Fruit fly (Drosophila melanogaster) whole organism, prepupa: ENCODE data around the gene CG10405.

Source experiments
- CG10631 ChIP-seq: fragments of 200-800 bp; sonication (Bioruptor generic); optimal IDR thresholded peaks from 2 replicates; lab custom pipeline; 2016; ENCODE audit warnings: missing biosample characterization, missing genetic modification characterization
- CG11762 ChIP-seq: fragments of 200-800 bp; sonication (Bioruptor generic); optimal IDR thresholded peaks from 3 replicates; lab custom pipeline; 2016; ENCODE audit warnings: missing biosample characterization, missing genetic modification characterization; ENCODE audit not compliant: insufficient read depth
- CG11902 ChIP-seq: fragments of 200-800 bp; sonication (Bioruptor generic); optimal IDR thresholded peaks from 3 replicates; lab custom pipeline; 2016; ENCODE audit warnings: missing biosample characterization, missing genetic modification characterization
- CG15336 ChIP-seq: fragments of 200-800 bp; sonication (Bioruptor generic); IDR thresholded peaks from 2 replicates; pipeline ENCODE4 v1.3.6; 2022; ENCODE audit warnings: missing biosample characterization, missing genetic modification characterization
- CG1621 ChIP-seq: fragments of 200-800 bp; sonication (Bioruptor generic); optimal IDR thresholded peaks from 3 replicates; lab custom pipeline; 2018; ENCODE audit warnings: missing biosample characterization, mild to moderate bottlenecking, missing genetic modification characterization
- CG16779 ChIP-seq: fragments of 200-800 bp; sonication (Bioruptor generic); optimal IDR thresholded peaks from 3 replicates; lab custom pipeline; 2017; ENCODE audit warnings: missing biosample characterization, mild to moderate bottlenecking, missing genetic modification characterization
- CG31627 ChIP-seq: fragments of 200-800 bp; sonication (Bioruptor generic); optimal IDR thresholded peaks from 3 replicates; lab custom pipeline; 2016; ENCODE audit warnings: missing biosample characterization, missing genetic modification characterization
- CG32006 ChIP-seq: fragments of 200-800 bp; sonication (Bioruptor generic); optimal IDR thresholded peaks from 3 replicates; lab custom pipeline; 2017; ENCODE audit warnings: missing biosample characterization, mild to moderate bottlenecking, missing genetic modification characterization
- CG3919 ChIP-seq: fragments of 200-800 bp; sonication (Bioruptor generic); optimal IDR thresholded peaks from 3 replicates; lab custom pipeline; 2016; ENCODE audit warnings: missing biosample characterization, missing genetic modification characterization
- CG6163 ChIP-seq: fragments of 200-800 bp; sonication (Bioruptor generic); IDR thresholded peaks from 3 replicates; pipeline ENCODE4 v1.3.6; 2022; ENCODE audit warnings: missing biosample characterization, missing genetic modification characterization
- CG6276 ChIP-seq: fragments of 200-800 bp; sonication (Bioruptor generic); optimal IDR thresholded peaks from 2 replicates; lab custom pipeline; 2017; ENCODE audit warnings: missing biosample characterization, mild to moderate bottlenecking, missing genetic modification characterization
- CG6792 ChIP-seq: fragments of 200-800 bp; sonication (Bioruptor generic); optimal IDR thresholded peaks from 3 replicates; lab custom pipeline; 2016; ENCODE audit warnings: missing biosample characterization, missing genetic modification characterization
- CG6808 ChIP-seq: fragments of 200-800 bp; sonication (Bioruptor generic); optimal IDR thresholded peaks from 3 replicates; lab custom pipeline; 2017; ENCODE audit warnings: missing biosample characterization, missing genetic modification characterization, mild to moderate bottlenecking, moderate library complexity, missing genetic modification reagents
- CG6854 ChIP-seq: fragments of 200-800 bp; sonication (Bioruptor generic); optimal IDR thresholded peaks from 2 replicates; lab custom pipeline; 2017; ENCODE audit warnings: missing biosample characterization, mild to moderate bottlenecking, missing genetic modification characterization
- CG7368 ChIP-seq: fragments of 200-800 bp; sonication (Bioruptor generic); optimal IDR thresholded peaks from 3 replicates; lab custom pipeline; 2016; ENCODE audit warnings: missing biosample characterization, missing genetic modification characterization
- CG8319 ChIP-seq: fragments of 200-800 bp; sonication (Bioruptor generic); optimal IDR thresholded peaks from 3 replicates; lab custom pipeline; 2016; ENCODE audit warnings: missing biosample characterization, missing genetic modification characterization
- CG8632 ChIP-seq: fragments of 200-800 bp; sonication (Bioruptor generic); optimal IDR thresholded peaks from 3 replicates; lab custom pipeline; 2016; ENCODE audit warnings: missing biosample characterization, missing genetic modification characterization
- Eip93F ChIP-seq: fragments of 200-800 bp; sonication (Bioruptor generic); optimal IDR thresholded peaks from 2 replicates; lab custom pipeline; 2016; ENCODE audit warnings: missing biosample characterization, mild to moderate bottlenecking, missing genetic modification characterization
- Ets21C ChIP-seq: fragments of 200-800 bp; sonication (Bioruptor generic); optimal IDR thresholded peaks from 3 replicates; lab custom pipeline; 2016; ENCODE audit warnings: missing biosample characterization, missing genetic modification characterization
- Ets96B ChIP-seq: fragments of 200-800 bp; optimal IDR thresholded peaks from 2 replicates; lab custom pipeline; 2019; ENCODE audit warnings: missing biosample characterization, mild to moderate bottlenecking, missing genetic modification characterization, moderate library complexity
- Gug ChIP-seq: fragments of 200-800 bp; sonication (Bioruptor generic); IDR thresholded peaks from 2 replicates; pipeline ENCODE4 v1.3.6; 2022; ENCODE audit warnings: missing biosample characterization, missing genetic modification characterization
- Lpt ChIP-seq: fragments of 200-800 bp; sonication (Bioruptor generic); optimal IDR thresholded peaks from 3 replicates; lab custom pipeline; 2016; ENCODE audit warnings: missing biosample characterization, missing genetic modification characterization
- Met ChIP-seq: fragments of 200-800 bp; sonication (Bioruptor generic); optimal IDR thresholded peaks from 3 replicates; lab custom pipeline; 2016; ENCODE audit warnings: missing biosample characterization, missing genetic modification characterization
- OdsH ChIP-seq: fragments of 200-800 bp; sonication (Bioruptor generic); optimal IDR thresholded peaks from 3 replicates; lab custom pipeline; 2016; ENCODE audit warnings: missing biosample characterization, missing genetic modification characterization
- Smox ChIP-seq: fragments of 200-800 bp; sonication (Bioruptor generic); optimal IDR thresholded peaks from 3 replicates; lab custom pipeline; 2016; ENCODE audit warnings: missing biosample characterization, missing genetic modification characterization
- Sox14 ChIP-seq: fragments of 200-800 bp; sonication (Bioruptor generic); optimal IDR thresholded peaks from 3 replicates; lab custom pipeline; 2016; ENCODE audit warnings: missing biosample characterization, missing genetic modification characterization
- Sox15 ChIP-seq: fragments of 200-800 bp; sonication (Bioruptor generic); optimal IDR thresholded peaks from 3 replicates; lab custom pipeline; 2016; ENCODE audit warnings: missing biosample characterization, missing genetic modification characterization
- achi ChIP-seq: fragments of 200-800 bp; sonication (Bioruptor generic); optimal IDR thresholded peaks from 3 replicates; lab custom pipeline; 2016; ENCODE audit warnings: missing biosample characterization, missing genetic modification characterization
- acj6 ChIP-seq: fragments of 200-800 bp; sonication (Bioruptor generic); optimal IDR thresholded peaks from 3 replicates; lab custom pipeline; 2016; ENCODE audit warnings: missing biosample characterization, missing genetic modification characterization
- eg ChIP-seq: fragments of 200-800 bp; sonication (Bioruptor generic); IDR thresholded peaks from 3 replicates; pipeline ENCODE4 v1.3.6; 2022; ENCODE audit warnings: missing biosample characterization, missing genetic modification characterization
- esn ChIP-seq: fragments of 200-800 bp; sonication (Bioruptor generic); optimal IDR thresholded peaks from 2 replicates; lab custom pipeline; 2016; ENCODE audit warnings: missing biosample characterization, mild to moderate bottlenecking, missing genetic modification characterization, moderate library complexity
- fd59A ChIP-seq: fragments of 200-800 bp; sonication (Bioruptor generic); optimal IDR thresholded peaks from 2 replicates; lab custom pipeline; 2017; ENCODE audit warnings: missing biosample characterization, mild to moderate bottlenecking, missing genetic modification characterization, missing genetic modification reagents
- fkh ChIP-seq: fragments of 200-800 bp; sonication (Bioruptor generic); optimal IDR thresholded peaks from 3 replicates; lab custom pipeline; 2017; ENCODE audit warnings: missing biosample characterization, mild to moderate bottlenecking, missing genetic modification characterization, moderate library complexity
- lz ChIP-seq: fragments of 200-800 bp; sonication (Bioruptor generic); optimal IDR thresholded peaks from 3 replicates; lab custom pipeline; 2016; ENCODE audit warnings: missing biosample characterization, missing genetic modification characterization
- pdm3 ChIP-seq: fragments of 200-800 bp; sonication (Bioruptor generic); optimal IDR thresholded peaks from 3 replicates; lab custom pipeline; 2016; ENCODE audit warnings: missing biosample characterization, missing genetic modification characterization
- salr ChIP-seq, 2 experiments: fragments of 200-800 bp; sonication (Bioruptor generic); optimal IDR thresholded peaks; 3 replicates each; lab custom pipeline; 2016 to 2018; ENCODE audit warnings: missing biosample characterization in 2 of 2, missing genetic modification characterization in 2 of 2, mild to moderate bottlenecking in 1 of 2
- spab ChIP-seq: fragments of 200-800 bp; sonication (Bioruptor generic); optimal IDR thresholded peaks from 2 replicates; lab custom pipeline; 2017; ENCODE audit warnings: missing biosample characterization, mild to moderate bottlenecking, missing genetic modification characterization, missing genetic modification reagents
- ss ChIP-seq, 2 experiments: fragments of 200-800 bp; sonication (Bioruptor generic); optimal IDR thresholded peaks; 2 replicates in 1 of 2; 3 replicates in 1 of 2; lab custom pipeline; 2017 to 2018; ENCODE audit warnings: mild to moderate bottlenecking in 2 of 2, missing biosample characterization in 2 of 2, missing genetic modification characterization in 2 of 2, moderate library complexity in 1 of 2
- svp ChIP-seq: fragments of 200-800 bp; sonication (Bioruptor generic); peaks from one replicate; lab custom pipeline; 2016; ENCODE audit warnings: missing biosample characterization, missing genetic modification characterization
- topi ChIP-seq: fragments of 200-800 bp; sonication (Bioruptor generic); optimal IDR thresholded peaks from 3 replicates; lab custom pipeline; 2016; ENCODE audit warnings: missing biosample characterization, missing genetic modification characterization
- vri ChIP-seq: fragments of 200-800 bp; sonication (Bioruptor generic); optimal IDR thresholded peaks from 3 replicates; lab custom pipeline; 2016; ENCODE audit warnings: missing biosample characterization, mild to moderate bottlenecking, missing genetic modification characterization

CG10405 gene

DNA sequence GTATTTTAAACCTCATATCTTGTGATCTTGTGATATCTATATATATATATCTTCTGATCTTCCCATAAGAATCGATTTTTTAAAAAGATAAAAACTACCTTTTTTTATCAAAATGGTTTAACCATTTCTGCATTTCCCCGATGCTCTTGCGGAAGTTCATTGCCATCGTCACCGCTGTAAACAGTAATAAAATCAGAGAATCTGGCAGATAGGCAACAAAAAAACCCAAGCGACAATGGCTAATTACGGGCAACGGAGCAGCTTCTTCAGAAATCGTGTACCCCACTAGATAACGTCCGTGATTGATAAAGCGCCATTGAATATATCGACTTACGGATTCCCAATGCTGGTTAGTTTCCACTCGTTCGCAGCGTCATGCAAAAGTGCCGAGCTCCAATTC is at the start of gene CG10405:
TSS of gene CG10405 (plus strand) at position 301 of the 400 bp plus-strand sequence.
- no peak for TF ChIP-seq Ets21C (GFP tag; lab: Kevin White, UChicago)
- TF ChIP-seq CG7368, result no peak
- no peak for TF ChIP-seq Gug (GFP tag; lab: Robert Waterston, UW)
- no peak for TF ChIP-seq topi (GFP tag; lab: Kevin White, UChicago)
- TF ChIP-seq Sox15 (GFP tag; lab: Kevin White, UChicago), result no peak
- no peak for TF ChIP-seq Ets96B
- TF ChIP-seq CG32006 (GFP tag; lab: Kevin White, UChicago), result no peak
- TF ChIP-seq spab (GFP tag; lab: Kevin White, UChicago), result no peak
- TF ChIP-seq lz, result no peak
- TF ChIP-seq CG6276 (GFP tag; lab: Kevin White, UChicago), result no peak
- no peak for TF ChIP-seq achi (GFP tag; lab: Kevin White, UChicago)
- TF ChIP-seq CG6163 (GFP tag; lab: Robert Waterston, UW), result no peak
- TF ChIP-seq CG1621 (tag; lab: Kevin White, UChicago), result no peak
- TF ChIP-seq CG10631, result no peak
- no peak for TF ChIP-seq CG8632
- no peak for TF ChIP-seq CG6792 (GFP tag; lab: Kevin White, UChicago)

DNA sequence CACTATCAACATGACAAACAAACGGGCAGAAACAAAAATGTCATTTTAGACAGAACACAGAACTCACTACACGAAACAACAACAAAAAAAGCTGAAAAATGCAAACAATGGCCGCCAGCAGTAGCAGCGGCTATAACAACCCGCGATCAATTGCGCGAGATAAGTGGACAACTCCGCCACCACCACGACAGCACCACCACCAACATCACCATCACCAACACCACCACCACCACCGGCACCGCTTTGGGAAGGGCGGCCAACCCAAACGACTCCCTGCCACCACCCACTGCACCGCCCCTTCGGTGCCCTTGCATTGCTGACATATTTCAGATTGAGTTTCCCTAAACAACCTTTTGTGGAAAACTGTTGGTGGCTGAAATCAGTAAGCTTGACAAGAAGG is 47.7 kb upstream of the CG10405 start:
- TF ChIP-seq Sox14 (no peak), lz (no peak), CG6792 (GFP tag; lab: Kevin White, UChicago) (no peak), Eip93F (GFP tag; lab: Kevin White, UChicago) (no peak), ss (GFP tag; optimal IDR thresholded peaks at IDR 0.05; lab: Kevin White, UChicago) (no peak), OdsH (GFP tag; lab: Kevin White, UChicago) (no peak), eg (no peak), vri (GFP tag; lab: Kevin White, UChicago) (no peak), svp (GFP tag; lab: Kevin White, UChicago) (no peak), fd59A (GFP tag; lab: Kevin White, UChicago) (no peak), CG16779 (tag; lab: Kevin White, UChicago) (no peak), CG6276 (GFP tag; lab: Kevin White, UChicago) (no peak), acj6 (GFP tag; lab: Kevin White, UChicago) (no peak), achi (GFP tag; lab: Kevin White, UChicago) (no peak), CG11902 (no peak), spab (GFP tag; lab: Kevin White, UChicago) (no peak), pdm3 (GFP tag; lab: Kevin White, UChicago) (no peak), CG15336 (GFP tag; lab: Robert Waterston, UW) (no peak), CG6854 (GFP tag; lab: Kevin White, UChicago) (no peak), CG7368 (no peak)

DNA sequence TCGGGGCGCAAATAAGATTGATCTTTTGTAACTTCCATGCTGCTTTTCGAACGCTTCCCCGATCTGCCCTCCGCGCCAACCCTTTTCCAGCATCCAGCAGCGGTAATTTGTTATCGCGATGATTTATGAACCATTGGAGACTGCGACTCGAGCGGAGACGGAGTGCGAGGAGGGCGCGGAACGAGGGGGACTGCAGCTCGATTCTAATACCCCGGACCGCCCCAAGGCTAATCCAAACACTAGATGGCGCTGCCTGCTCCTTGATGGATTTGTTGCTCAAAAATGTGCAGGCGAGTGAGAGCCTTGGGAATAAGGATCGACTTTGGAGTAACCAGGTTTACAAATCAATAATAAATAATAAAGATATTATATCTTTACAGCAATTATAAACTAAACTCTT is 45.9 kb upstream of the CG10405 start:
- TF ChIP-seq CG6163 (GFP tag; lab: Robert Waterston, UW) (no peak), Sox14 (no peak), CG3919 (GFP tag; lab: Kevin White, UChicago) (no peak), CG11762 (GFP tag; lab: Kevin White, UChicago) (no peak), fd59A (GFP tag; lab: Kevin White, UChicago) (no peak)

DNA sequence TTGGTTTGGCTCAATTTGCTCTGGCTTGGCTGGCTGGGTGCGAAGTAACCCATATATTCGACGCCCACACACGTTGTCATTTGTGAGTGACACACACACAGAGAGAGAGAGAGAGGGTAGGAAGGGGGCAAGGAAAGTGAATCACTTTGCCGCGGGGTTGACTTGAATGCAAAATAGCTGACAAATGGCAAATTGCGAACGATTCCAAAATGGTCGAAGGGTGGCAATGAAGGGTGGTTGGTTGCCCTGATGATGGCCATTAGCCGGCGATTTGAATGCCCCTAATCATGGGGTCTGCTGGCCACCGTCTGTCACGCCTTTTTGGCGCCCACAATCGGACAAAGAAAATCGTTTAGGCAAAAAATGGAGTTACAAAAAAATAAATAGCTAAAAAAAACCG is 43.6 kb upstream of the CG10405 start:
- no peak for TF ChIP-seq CG1621 (tag; lab: Kevin White, UChicago)
- no peak for TF ChIP-seq Lpt (GFP tag; lab: Kevin White, UChicago)
- TF ChIP-seq CG32006 (GFP tag; lab: Kevin White, UChicago), result no peak
- TF ChIP-seq CG8319, result no peak
- TF ChIP-seq Gug (GFP tag; lab: Robert Waterston, UW), result no peak

DNA sequence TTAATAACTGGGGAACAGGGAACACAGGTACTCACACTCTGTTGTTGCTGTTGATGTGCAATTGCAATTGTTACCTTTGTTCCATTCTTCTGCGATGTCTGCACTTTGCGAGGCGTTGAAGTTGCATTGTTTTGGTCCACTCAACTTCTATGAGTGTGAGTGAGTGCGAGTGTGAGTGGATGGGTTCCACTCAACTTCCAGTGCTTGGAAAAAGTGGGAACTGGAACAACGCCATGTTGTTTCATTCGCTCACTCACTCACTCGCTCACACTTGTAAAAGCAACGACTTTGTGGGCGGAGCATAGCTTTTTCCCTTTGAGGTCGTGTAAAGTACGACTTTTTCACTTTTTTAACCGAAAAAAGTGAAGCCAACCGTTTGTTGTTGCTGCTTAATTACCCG is 40.6 kb upstream of the CG10405 start:
- TF ChIP-seq fkh (GFP tag; lab: Kevin White, UChicago), result no peak
- TF ChIP-seq CG3919 (GFP tag; lab: Kevin White, UChicago), result no peak
- no peak for TF ChIP-seq Gug (GFP tag; lab: Robert Waterston, UW)
- no peak for TF ChIP-seq salr (GFP tag; optimal IDR thresholded peaks at IDR 0.05; lab: Kevin White, UChicago)
- TF ChIP-seq CG31627 (GFP tag; lab: Kevin White, UChicago), result no peak
- TF ChIP-seq vri (GFP tag; lab: Kevin White, UChicago), result no peak
- no peak for TF ChIP-seq CG6808 (GFP tag; lab: Kevin White, UChicago)
- TF ChIP-seq esn (GFP tag; lab: Kevin White, UChicago), result no peak
- no peak for TF ChIP-seq achi (GFP tag; lab: Kevin White, UChicago)
- no peak for TF ChIP-seq Smox (GFP tag; lab: Kevin White, UChicago)
- TF ChIP-seq CG8632, result no peak
- TF ChIP-seq CG6276 (GFP tag; lab: Kevin White, UChicago), result no peak
- TF ChIP-seq Ets96B, result no peak
- no peak for TF ChIP-seq spab (GFP tag; lab: Kevin White, UChicago)
- TF ChIP-seq CG7368, result no peak
- no peak for TF ChIP-seq Met (GFP tag; lab: Kevin White, UChicago)
- no peak for TF ChIP-seq topi (GFP tag; lab: Kevin White, UChicago)
- TF ChIP-seq CG16779 (tag; lab: Kevin White, UChicago), result no peak
- TF ChIP-seq, all 60 proteins: peak for 0
